Worm (Caenorhabditis elegans): Measurements from ENCODE around the gene clec-234.

Gene clec-234

DNA sequence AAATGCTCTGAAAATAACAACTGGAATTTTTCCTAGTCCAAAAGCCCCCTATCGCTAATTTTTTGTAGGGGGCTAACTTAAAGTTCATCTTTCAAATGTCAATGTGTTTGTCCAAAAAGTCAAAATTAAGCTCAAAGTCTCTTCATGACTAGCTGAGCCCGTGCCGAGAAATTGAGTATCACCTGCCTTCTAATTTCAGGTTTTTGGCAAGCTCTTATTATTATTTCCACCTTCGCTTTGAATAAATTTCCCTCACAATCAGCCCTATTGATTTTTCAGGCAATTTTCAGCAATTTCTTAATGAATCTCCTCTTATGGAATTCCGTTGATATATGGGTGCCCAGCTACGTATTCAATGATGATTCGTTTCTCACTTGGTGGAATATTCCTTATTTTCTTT is 34.0 kb downstream of the clec-234 start, which contains the start of gene sre-36:
Gene sre-36 (plus strand): TSS at position 301 of the 400 bp plus-strand sequence.
- TF ChIP-seq mdl-1 (tag; optimal IDR thresholded peaks at IDR 0.05) (no peak), nhr-25 (tag; optimal IDR thresholded peaks at IDR 0.05) (no peak), mbf-1 (tag; optimal IDR thresholded peaks at IDR 0.05) (no peak), nhr-129 (tag; optimal IDR thresholded peaks at IDR 0.05) (no peak), nhr-77 (tag; optimal IDR thresholded peaks at IDR 0.05) (no peak), ztf-4 (tag; optimal IDR thresholded peaks at IDR 0.05) (no peak), ztf-11 (tag; optimal IDR thresholded peaks at IDR 0.05) (no peak), nhr-11 (tag; optimal IDR thresholded peaks at IDR 0.05) (no peak), ceh-16 (tag; optimal IDR thresholded peaks at IDR 0.05) (no peak), skn-1 (tag; optimal IDR thresholded peaks at IDR 0.05) (no peak), R02D3.7 (tag; optimal IDR thresholded peaks at IDR 0.05) (no peak), lin-13 (GFP tag; optimal IDR thresholded peaks at IDR 0.05) (no peak), Y55F3AM.14 (GFP tag; optimal IDR thresholded peaks at IDR 0.05) (no peak), C34F6.9 (tag; optimal IDR thresholded peaks at IDR 0.05) (no peak)

DNA sequence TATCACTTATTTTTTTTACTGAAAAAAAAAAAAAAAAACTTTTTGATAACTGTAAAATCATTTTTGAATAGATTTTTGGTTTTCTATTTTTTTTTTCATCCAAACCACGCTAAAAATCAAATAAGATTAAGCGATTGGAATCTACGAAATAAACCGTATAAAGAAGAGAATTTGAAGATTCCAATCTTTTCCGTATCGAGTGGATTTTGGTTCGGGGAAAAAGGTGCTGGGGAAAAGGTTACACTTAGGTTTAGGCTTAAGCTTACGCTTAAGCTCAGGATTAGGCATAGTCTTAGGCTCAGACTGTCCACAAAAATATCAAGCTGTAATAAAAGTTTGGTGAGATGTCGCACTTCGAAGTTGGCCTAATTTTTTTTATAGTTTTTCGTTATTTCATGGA is 37.6 kb downstream of the clec-234 start, which contains the start of gene F13A7.12:
Gene F13A7.12 (plus strand): TSS at position 301 of the 400 bp plus-strand sequence.
- no peak for TF ChIP-seq nhr-6 (tag; optimal IDR thresholded peaks at IDR 0.05)
- TF ChIP-seq ceh-16 (tag; optimal IDR thresholded peaks at IDR 0.05) = no peak
- no peak for TF ChIP-seq nhr-237 (tag; optimal IDR thresholded peaks at IDR 0.05)

- TF ChIP-seq egl-27 (tag; optimal IDR thresholded peaks at IDR 0.05) (no peak), nhr-12 (tag; optimal IDR thresholded peaks at IDR 0.05) (no peak), unc-62 (GFP tag; optimal IDR thresholded peaks at IDR 0.05) (no peak), zag-1 (tag; optimal IDR thresholded peaks at IDR 0.05) (no peak), lin-13 (GFP tag; optimal IDR thresholded peaks at IDR 0.05) (no peak), snpc-4 (tag; optimal IDR thresholded peaks at IDR 0.05) (no peak), ceh-16 (tag; optimal IDR thresholded peaks at IDR 0.05) (no peak), alr-1 (tag; optimal IDR thresholded peaks at IDR 0.05) (no peak), gmeb-1 (tag; optimal IDR thresholded peaks at IDR 0.05) (peak; percentile 37), nhr-23 (tag; optimal IDR thresholded peaks at IDR 0.05) (no peak), R02D3.7 (tag; optimal IDR thresholded peaks at IDR 0.05) (no peak), mdl-1 (tag; optimal IDR thresholded peaks at IDR 0.05) (no peak), nhr-129 (tag; optimal IDR thresholded peaks at IDR 0.05) (peak; percentile 100), nhr-10 (tag; optimal IDR thresholded peaks at IDR 0.05) (no peak), ama-1 (optimal IDR thresholded peaks at IDR 0.05) (no peak), ceh-82 (tag; optimal IDR thresholded peaks at IDR 0.05) (no peak), sem-4 (tag; optimal IDR thresholded peaks at IDR 0.05) (no peak), C34F6.9 (tag; optimal IDR thresholded peaks at IDR 0.05) (peak; percentile 15), crh-2 (tag; optimal IDR thresholded peaks at IDR 0.05) (peak; percentile 11), blmp-1 (tag; optimal IDR thresholded peaks at IDR 0.05; ENCODE audit: insufficient read depth) (no peak), lsy-2 (tag; optimal IDR thresholded peaks at IDR 0.05) (no peak), sma-9 (GFP tag; optimal IDR thresholded peaks at IDR 0.05) (peak; percentile 67), sma-9 (tag; optimal IDR thresholded peaks at IDR 0.05) (no peak), mbf-1 (tag; optimal IDR thresholded peaks at IDR 0.05) (no peak), lin-39 (tag; optimal IDR thresholded peaks at IDR 0.05) (no peak), ZK546.5 (tag; optimal IDR thresholded peaks at IDR 0.05) (no peak), skn-1 (tag; optimal IDR thresholded peaks at IDR 0.05) (no peak), ztf-11 (tag; optimal IDR thresholded peaks at IDR 0.05) (no peak), nhr-21 (tag; optimal IDR thresholded peaks at IDR 0.05) (no peak), ztf-4 (tag; optimal IDR thresholded peaks at IDR 0.05) (no peak), F13H6.1 (tag; optimal IDR thresholded peaks at IDR 0.05) (no peak), sma-3 (GFP tag; optimal IDR thresholded peaks at IDR 0.05) (peak; percentile 24), lin-11 (tag; optimal IDR thresholded peaks at IDR 0.05) (no peak), fos-1 (tag; optimal IDR thresholded peaks at IDR 0.05) (peak; percentile 80), unc-55 (GFP tag; optimal IDR thresholded peaks at IDR 0.05) (peak; percentile 40), nhr-25 (tag; optimal IDR thresholded peaks at IDR 0.05) (no peak), elt-3 (tag; optimal IDR thresholded peaks at IDR 0.05) (no peak), unc-39 (tag; optimal IDR thresholded peaks at IDR 0.05) (no peak), dmd-4 (tag; optimal IDR thresholded peaks at IDR 0.05) (no peak), Y55F3AM.14 (GFP tag; optimal IDR thresholded peaks at IDR 0.05) (no peak), nhr-77 (tag; optimal IDR thresholded peaks at IDR 0.05) (no peak), aly-2 (tag; optimal IDR thresholded peaks at IDR 0.05) (no peak), peb-1 (tag; optimal IDR thresholded peaks at IDR 0.05) (no peak), nhr-6 (tag; optimal IDR thresholded peaks at IDR 0.05) (no peak), mab-5 (tag; optimal IDR thresholded peaks at IDR 0.05) (no peak), nhr-237 (tag; optimal IDR thresholded peaks at IDR 0.05) (no peak), ztf-1 (GFP tag; conservative IDR thresholded peaks at IDR 0.05) (no peak), elt-1 (tag; optimal IDR thresholded peaks at IDR 0.05) (no peak), nhr-11 (tag; optimal IDR thresholded peaks at IDR 0.05) (no peak)
Measured at ce11 chrV:16395131-16395530, 38.2 kb downstream of the clec-234 start, which contains the start of gene F13A7.11. F13A7.11 (minus strand) TSS chrV:16395304.
